Worm (Caenorhabditis elegans) whole organism, L3 larva: ENCODE results near the gene C35B1.8.

Source experiments
- aly-2 ChIP-seq: fragments of 150-350 bp; optimal IDR thresholded peaks from 2 replicates; lab custom pipeline; 2014; ENCODE audit warnings: missing biosample characterization, missing genetic modification characterization
- ama-1 ChIP-seq: fragments of 150-350 bp; optimal IDR thresholded peaks from 2 replicates; lab custom pipeline; 2018
- egl-27 ChIP-seq: sonication (generic microtip); optimal IDR thresholded peaks from 4 replicates; lab custom pipeline; 2017; ENCODE audit warnings: missing biosample characterization, missing genetic modification reagents, missing genetic modification characterization
- elt-1 ChIP-seq: fragments of 150-350 bp; optimal IDR thresholded peaks from 2 replicates; lab custom pipeline; 2014; ENCODE audit warnings: missing biosample characterization, missing genetic modification characterization
- elt-2 ChIP-seq: sonication (generic microtip); optimal IDR thresholded peaks from 2 replicates; lab custom pipeline; 2016; ENCODE audit warnings: missing genetic modification reagents, mild to moderate bottlenecking, missing genetic modification characterization, missing compliant biosample characterization
- fkh-10 ChIP-seq: sonication (generic microtip); optimal IDR thresholded peaks from 2 replicates; lab custom pipeline; 2017; ENCODE audit warnings: missing biosample characterization, missing genetic modification reagents, missing genetic modification characterization
- tbx-2 ChIP-seq: sonication (generic microtip); optimal IDR thresholded peaks from 2 replicates; lab custom pipeline; 2016; ENCODE audit warnings: mild to moderate bottlenecking, missing genetic modification characterization, missing compliant biosample characterization
- unc-62 ChIP-seq: fragments of 150-350 bp; sonication (generic microtip); optimal IDR thresholded peaks from 4 replicates; lab custom pipeline; 2014; ENCODE audit warnings: missing biosample characterization, missing genetic modification reagents, missing genetic modification characterization

ce11 chrIV:4084109-4084508 is 5.3 kb upstream of the C35B1.8 start, which contains the start of gene C35B1.5:
- TF ChIP-seq fkh-10 (GFP tag; lab: Kevin White, UChicago): no peak
- no peak for TF ChIP-seq egl-27 (tag; lab: Kevin White, UChicago)
- no peak for TF ChIP-seq elt-2 (tag; lab: Kevin White, UChicago)
- TF ChIP-seq unc-62 (GFP tag; lab: Kevin White, UChicago): no peak
- no peak for TF ChIP-seq tbx-2
- TF ChIP-seq elt-1 (tag; lab: Kevin White, UChicago): no peak
- no peak for TF ChIP-seq ama-1 (lab: Kevin White, UChicago)
- no peak for TF ChIP-seq aly-2 (tag; lab: Kevin White, UChicago)
